Worm (Caenorhabditis elegans): ENCODE data around the gene B0244.10.

Gene B0244.10

DNA sequence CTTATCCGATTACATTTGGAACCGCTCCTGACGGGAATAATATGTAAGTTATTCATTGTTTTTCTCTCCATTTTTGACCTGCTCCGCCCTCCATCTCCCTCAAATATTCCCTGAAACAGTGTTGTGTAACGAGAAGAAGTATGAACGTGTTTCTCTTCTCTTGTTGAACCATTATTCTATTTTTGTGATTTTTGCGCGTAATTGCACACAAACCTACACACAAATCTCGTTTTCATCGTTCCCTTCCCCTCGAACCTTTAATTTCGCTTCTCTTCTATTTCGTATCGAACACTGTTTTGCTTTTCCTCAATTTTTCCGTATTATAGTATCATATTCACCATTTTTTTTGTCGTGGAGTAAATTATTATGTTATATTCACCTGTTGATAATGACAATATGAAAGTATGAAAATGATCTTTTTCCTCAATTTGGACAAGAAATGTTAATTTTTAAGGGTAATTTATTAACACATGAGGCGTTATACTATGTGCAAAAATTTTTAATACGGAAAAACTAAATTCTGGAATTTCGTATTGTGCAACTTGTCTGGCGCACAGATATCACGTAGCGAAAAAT is 17.7 kb upstream of the B0244.10 start:
- peak; percentile 18 for TF ChIP-seq lsy-12 (tag; optimal IDR thresholded peaks at IDR 0.05)
- TF ChIP-seq lin-39 (tag; optimal IDR thresholded peaks at IDR 0.05) = no peak
- peak; percentile 77 for TF ChIP-seq ama-1 (optimal IDR thresholded peaks at IDR 0.05)
- TF ChIP-seq elt-3 (tag; optimal IDR thresholded peaks at IDR 0.05) = no peak
- TF ChIP-seq nhr-43 (tag; optimal IDR thresholded peaks at IDR 0.05; ENCODE audit: poor library complexity, severe bottlenecking) = no peak
- TF ChIP-seq eor-1 (tag; optimal IDR thresholded peaks at IDR 0.05) = no peak
- peak; percentile 3 for TF ChIP-seq elt-2 (tag; optimal IDR thresholded peaks at IDR 0.05)

DNA sequence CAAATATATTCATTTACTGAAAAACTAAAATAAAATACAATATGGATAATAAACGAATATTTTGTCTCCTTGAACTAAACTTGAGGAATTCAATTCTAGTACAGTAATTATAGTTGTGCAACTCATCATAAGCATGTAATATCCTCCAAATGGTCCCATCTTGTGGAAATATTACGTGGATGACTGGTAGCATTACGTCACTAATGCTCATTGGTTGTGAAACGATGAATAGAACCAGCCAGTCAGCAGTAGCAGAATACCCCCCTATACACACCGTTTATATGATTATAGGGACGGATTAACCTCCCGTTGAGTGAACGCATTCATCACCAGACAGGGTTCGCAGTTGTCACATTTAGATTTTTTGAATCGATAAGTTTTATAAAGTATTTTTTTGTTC is 16.6 kb upstream of the B0244.10 start:
- TF ChIP-seq eor-1 (tag; optimal IDR thresholded peaks at IDR 0.05) (no peak), lin-39 (tag; optimal IDR thresholded peaks at IDR 0.05) (no peak)

DNA sequence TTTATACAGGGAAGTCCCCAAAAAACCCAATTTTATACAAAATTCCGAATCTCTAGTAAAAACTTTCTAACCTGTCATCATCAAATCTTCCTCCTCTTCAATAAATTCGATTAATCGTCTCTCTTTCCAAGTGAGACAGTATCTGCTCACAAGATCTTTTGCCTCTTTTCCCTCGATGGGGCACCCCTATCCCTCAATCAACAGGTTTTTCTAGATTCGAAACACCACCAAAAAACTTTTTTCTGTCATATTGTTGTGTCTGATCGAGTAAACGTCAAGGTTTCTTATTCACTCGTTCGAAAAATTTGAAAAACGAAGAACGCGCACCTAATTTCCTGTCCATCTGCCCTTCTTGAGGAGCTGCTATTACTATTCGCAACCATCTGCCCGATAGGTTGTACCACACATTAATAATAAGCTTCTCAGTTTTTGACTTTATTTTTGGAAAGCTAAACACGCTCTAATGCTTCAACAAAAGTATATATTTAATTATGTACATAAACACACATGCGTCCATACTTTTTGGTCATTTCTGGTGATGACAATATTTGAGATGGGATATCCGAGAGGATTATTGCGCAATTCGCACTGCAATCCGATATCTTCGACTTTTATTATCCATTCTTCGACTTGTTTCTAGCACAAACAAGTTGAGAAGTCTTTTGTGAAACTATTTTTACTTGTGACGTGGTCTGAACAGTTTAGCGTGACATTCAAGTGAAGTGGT is 15.7 kb upstream of the B0244.10 start:
- TF ChIP-seq daf-12 (tag; optimal IDR thresholded peaks at IDR 0.05) = no peak
- peak; percentile 48 for TF ChIP-seq elt-1 (tag; optimal IDR thresholded peaks at IDR 0.05)
- TF ChIP-seq ceh-9 (tag; optimal IDR thresholded peaks at IDR 0.05) = no peak
- peak; percentile 7 for TF ChIP-seq nhr-25 (tag; optimal IDR thresholded peaks at IDR 0.05)

DNA sequence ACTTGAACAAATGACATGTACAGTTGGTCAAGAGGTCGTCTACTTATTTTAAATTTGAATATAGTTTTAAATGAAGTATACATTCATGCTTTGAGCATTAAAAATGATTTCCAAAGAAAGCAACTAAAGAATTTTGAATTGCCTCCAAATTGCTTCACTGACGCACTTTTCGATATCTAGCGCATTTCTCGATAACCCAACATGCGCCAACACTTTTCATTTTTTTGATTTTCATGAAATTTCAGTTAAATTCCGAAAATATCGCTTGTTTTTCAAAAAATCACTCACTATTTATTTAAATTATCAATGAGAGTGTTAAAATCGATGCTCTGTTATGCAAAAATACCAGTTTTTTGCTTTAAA is 15.1 kb upstream of the B0244.10 start:
- TF ChIP-seq egl-27 (tag; optimal IDR thresholded peaks at IDR 0.05) (no peak), lin-15B (tag; optimal IDR thresholded peaks at IDR 0.05) (peak; percentile 21)

DNA sequence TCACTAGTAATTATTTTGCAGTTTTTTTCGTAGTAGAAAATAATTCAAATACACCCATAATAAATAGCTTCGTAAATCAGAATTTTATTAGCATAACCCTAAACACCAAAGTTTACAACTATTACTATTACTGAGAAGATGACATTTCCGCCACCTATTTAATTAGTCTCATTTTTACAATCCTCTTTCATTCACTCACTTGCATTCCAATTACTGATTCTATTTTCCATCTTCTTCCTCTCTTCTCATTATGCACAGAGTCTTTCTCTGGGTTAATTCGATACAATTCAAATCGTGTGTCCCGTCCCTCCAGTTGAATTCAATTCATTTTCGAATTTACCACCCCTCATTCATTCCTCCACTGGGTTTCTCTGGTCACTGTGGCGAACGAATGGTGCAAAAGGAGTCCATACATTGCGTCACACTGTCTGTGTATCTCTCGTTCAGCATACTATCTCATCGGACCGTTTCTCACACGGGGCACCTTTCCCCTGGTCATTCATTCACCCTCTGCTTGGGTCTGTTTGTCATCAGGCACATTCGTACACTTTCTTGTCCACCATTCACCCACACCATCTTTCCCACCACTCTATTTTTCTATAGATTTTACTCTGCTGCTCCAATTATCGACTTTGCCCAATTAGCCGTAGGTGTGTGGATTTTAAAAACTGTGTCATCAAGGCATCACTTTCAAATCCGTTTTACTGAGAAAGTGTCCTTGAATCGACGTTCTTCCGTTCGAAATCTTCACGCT is 14.5 kb upstream of the B0244.10 start:
- TF ChIP-seq snpc-4 (tag; optimal IDR thresholded peaks at IDR 0.05) = no peak
- no peak for TF ChIP-seq daf-12 (tag; optimal IDR thresholded peaks at IDR 0.05)
- TF ChIP-seq lsy-12 (tag; optimal IDR thresholded peaks at IDR 0.05) = no peak
- no peak for TF ChIP-seq unc-62 (GFP tag; optimal IDR thresholded peaks at IDR 0.05)
- no peak for TF ChIP-seq R02D3.7 (tag; optimal IDR thresholded peaks at IDR 0.05)
- TF ChIP-seq sea-2 (GFP tag; optimal IDR thresholded peaks at IDR 0.05) = no peak
- no peak for TF ChIP-seq nfya-1 (tag; optimal IDR thresholded peaks at IDR 0.05; ENCODE audit: insufficient read depth)
- TF ChIP-seq skn-1 (tag; optimal IDR thresholded peaks at IDR 0.05) = no peak
- TF ChIP-seq ceh-28 (tag; optimal IDR thresholded peaks at IDR 0.05) = no peak
- TF ChIP-seq ama-1 (optimal IDR thresholded peaks at IDR 0.05) = no peak
- no peak for TF ChIP-seq unc-39 (tag; optimal IDR thresholded peaks at IDR 0.05)
- no peak for TF ChIP-seq nhr-12 (tag; optimal IDR thresholded peaks at IDR 0.05)
- TF ChIP-seq elt-1 (tag; optimal IDR thresholded peaks at IDR 0.05) = no peak
- TF ChIP-seq fkh-10 (GFP tag; optimal IDR thresholded peaks at IDR 0.05) = no peak
- TF ChIP-seq fkh-2 (tag; optimal IDR thresholded peaks at IDR 0.05) = no peak
- TF ChIP-seq pqm-1 (tag; optimal IDR thresholded peaks at IDR 0.05) = no peak
- no peak for TF ChIP-seq mdl-1 (tag; optimal IDR thresholded peaks at IDR 0.05)
- no peak for TF ChIP-seq egl-5 (tag; optimal IDR thresholded peaks at IDR 0.05)
- TF ChIP-seq ceh-82 (tag; optimal IDR thresholded peaks at IDR 0.05) = no peak
- TF ChIP-seq ceh-16 (tag; optimal IDR thresholded peaks at IDR 0.05) = no peak

DNA sequence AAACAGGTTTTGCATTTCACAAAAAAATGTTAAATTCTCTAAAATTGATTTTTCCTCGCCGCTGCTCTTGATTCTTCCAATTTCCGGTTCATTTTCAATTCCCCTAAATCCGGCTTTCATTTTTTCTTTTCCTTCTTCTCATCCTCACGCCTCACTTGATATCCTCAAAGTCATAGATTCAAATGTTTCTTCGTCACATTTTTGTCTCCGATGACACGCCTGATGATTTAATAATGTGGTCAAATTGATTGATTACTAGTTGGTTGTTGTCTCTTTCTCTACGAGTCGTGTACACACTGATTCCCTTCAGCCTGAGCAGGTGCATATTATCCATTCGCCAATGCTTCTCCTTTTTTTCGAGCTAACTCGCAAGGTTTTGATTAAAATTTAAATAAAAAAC is 13.5 kb upstream of the B0244.10 start:
- TF ChIP-seq elt-2 (tag; optimal IDR thresholded peaks at IDR 0.05) = no peak
- no peak for TF ChIP-seq elt-1 (tag; optimal IDR thresholded peaks at IDR 0.05)
- TF ChIP-seq lsy-12 (tag; optimal IDR thresholded peaks at IDR 0.05) = no peak
- TF ChIP-seq pha-4 (tag; optimal IDR thresholded peaks at IDR 0.05) = no peak
- TF ChIP-seq fos-1 (tag; optimal IDR thresholded peaks at IDR 0.05) = no peak
- no peak for TF ChIP-seq nhr-67 (tag; optimal IDR thresholded peaks at IDR 0.05)
- no peak for TF ChIP-seq unc-62 (GFP tag; optimal IDR thresholded peaks at IDR 0.05)
- TF ChIP-seq nhr-237 (tag; optimal IDR thresholded peaks at IDR 0.05) = no peak
- no peak for TF ChIP-seq ceh-82 (tag; optimal IDR thresholded peaks at IDR 0.05)
- TF ChIP-seq mml-1 (tag; optimal IDR thresholded peaks at IDR 0.05) = no peak
- no peak for TF ChIP-seq nhr-43 (tag; optimal IDR thresholded peaks at IDR 0.05; ENCODE audit: poor library complexity, severe bottlenecking)
- no peak for TF ChIP-seq nhr-77 (tag; optimal IDR thresholded peaks at IDR 0.05)
- no peak for TF ChIP-seq aly-2 (tag; optimal IDR thresholded peaks at IDR 0.05)
- TF ChIP-seq ceh-28 (tag; optimal IDR thresholded peaks at IDR 0.05) = no peak
- TF ChIP-seq nfya-1 (tag; optimal IDR thresholded peaks at IDR 0.05; ENCODE audit: insufficient read depth) = no peak
- no peak for TF ChIP-seq elt-3 (tag; optimal IDR thresholded peaks at IDR 0.05)
- TF ChIP-seq mdl-1 (tag; optimal IDR thresholded peaks at IDR 0.05) = no peak
- TF ChIP-seq sea-2 (GFP tag; optimal IDR thresholded peaks at IDR 0.05) = no peak
- TF ChIP-seq unc-39 (tag; optimal IDR thresholded peaks at IDR 0.05) = no peak
